Worm (Caenorhabditis elegans): Measurements from ENCODE around the gene F09F9.3.

Gene F09F9.3

ce11 chrX:4109970-4110369 is 10.9 kb downstream of the F09F9.3 start:
- no peak for TF ChIP-seq ztf-22 (GFP tag; optimal IDR thresholded peaks at IDR 0.05)
- no peak for TF ChIP-seq ZK185.1 (tag; optimal IDR thresholded peaks at IDR 0.05; ENCODE audit: poor library complexity, severe bottlenecking)
- no peak for TF ChIP-seq F33H1.4 (GFP tag; IDR thresholded peaks at IDR 0.05)
- no peak for TF ChIP-seq repo-1 (tag; optimal IDR thresholded peaks at IDR 0.05)
- TF ChIP-seq ztf-6 (GFP tag; IDR thresholded peaks at IDR 0.05) = no peak
- TF ChIP-seq K11D2.4 (GFP tag; IDR thresholded peaks at IDR 0.05) = no peak
- no peak for TF ChIP-seq dpl-1 (GFP tag; optimal IDR thresholded peaks at IDR 0.05)
- TF ChIP-seq ccch-3 (GFP tag; optimal IDR thresholded peaks at IDR 0.05) = no peak
- no peak for TF ChIP-seq Y79H2A.3 (GFP tag; conservative IDR thresholded peaks at IDR 0.05)
- TF ChIP-seq attf-6 (GFP tag; IDR thresholded peaks at IDR 0.05) = no peak
- TF ChIP-seq lir-1 (GFP tag; conservative IDR thresholded peaks at IDR 0.05) = no peak
- no peak for TF ChIP-seq ets-4 (GFP tag; optimal IDR thresholded peaks at IDR 0.05)
- no peak for TF ChIP-seq egl-44 (GFP tag; IDR thresholded peaks at IDR 0.05)
- no peak for TF ChIP-seq B0019.2 (GFP tag; conservative IDR thresholded peaks at IDR 0.05)

ce11 chrX:4106896-4107505 is 13.8 kb downstream of the F09F9.3 start, which contains the start of gene R02E4.2:
Gene R02E4.2, plus strand, starts transcription at chrX:4107455.
- TF ChIP-seq ekl-4 (GFP tag; IDR thresholded peaks at IDR 0.05) = 0 out of 2 replicates have a peak, but pooled peaks have one; percentile 26
- TF ChIP-seq lsl-1 (GFP tag; optimal IDR thresholded peaks at IDR 0.05) = no peak
- no peak for TF ChIP-seq ceh-58 (GFP tag; IDR thresholded peaks at IDR 0.05)

- TF ChIP-seq mes-4 (tag; optimal IDR thresholded peaks at IDR 0.05) = no peak
- no peak for TF ChIP-seq Y95B8A.8 (GFP tag; IDR thresholded peaks at IDR 0.05)
- no peak for TF ChIP-seq hsf-1 (GFP tag; IDR thresholded peaks at IDR 0.05)
- TF ChIP-seq pbrm-1 (GFP tag; IDR thresholded peaks at IDR 0.05) = no peak
- no peak for TF ChIP-seq F39B2.1 (GFP tag; IDR thresholded peaks at IDR 0.05)
- TF ChIP-seq hlh-12 (tag; optimal IDR thresholded peaks at IDR 0.05) = no peak
- no peak for TF ChIP-seq zfh-2 (GFP tag; conservative IDR thresholded peaks at IDR 0.05)
- no peak for TF ChIP-seq nhr-80 (tag; optimal IDR thresholded peaks at IDR 0.05)
Observed at ce11 chrX:4104435-4104834, 16.4 kb downstream of the F09F9.3 start, which contains the start of gene R02E4.1. Gene R02E4.1, minus strand, starts transcription at chrX:4104535.

DNA sequence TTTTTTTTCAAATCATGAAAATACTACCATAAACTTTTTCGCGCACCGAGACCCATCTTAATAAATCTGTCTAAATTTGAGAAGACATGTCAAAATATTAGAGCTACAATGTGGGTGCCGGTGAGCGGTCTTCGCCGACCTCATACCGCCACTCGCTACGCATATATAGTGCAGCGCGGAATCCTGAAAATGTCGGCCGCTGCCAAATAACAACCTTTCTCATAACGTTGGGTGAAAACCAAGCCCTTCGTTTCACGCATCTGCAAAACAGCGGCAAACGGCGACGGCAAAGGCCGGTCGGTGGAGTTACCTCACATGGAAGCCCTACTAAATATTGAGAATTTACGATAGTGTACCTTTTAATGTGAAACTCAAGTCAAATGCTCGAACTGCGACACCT is 17.8 kb downstream of the F09F9.3 start:
- TF ChIP-seq mcd-1 (GFP tag; IDR thresholded peaks at IDR 0.05) (no peak), nfyb-1 (GFP tag; IDR thresholded peaks at IDR 0.05) (no peak), snpc-4 (GFP tag; optimal IDR thresholded peaks at IDR 0.05) (no peak), snpc-4 (tag; optimal IDR thresholded peaks at IDR 0.05) (peak; percentile 36 to 92 (median 76)), zfh-2 (GFP tag; conservative IDR thresholded peaks at IDR 0.05) (0 out of 2 replicates have a peak, but pooled peaks have one; percentile 10), snpc-1.1 (tag; optimal IDR thresholded peaks at IDR 0.05; ENCODE audit: insufficient read depth) (peak; percentile 70)

DNA sequence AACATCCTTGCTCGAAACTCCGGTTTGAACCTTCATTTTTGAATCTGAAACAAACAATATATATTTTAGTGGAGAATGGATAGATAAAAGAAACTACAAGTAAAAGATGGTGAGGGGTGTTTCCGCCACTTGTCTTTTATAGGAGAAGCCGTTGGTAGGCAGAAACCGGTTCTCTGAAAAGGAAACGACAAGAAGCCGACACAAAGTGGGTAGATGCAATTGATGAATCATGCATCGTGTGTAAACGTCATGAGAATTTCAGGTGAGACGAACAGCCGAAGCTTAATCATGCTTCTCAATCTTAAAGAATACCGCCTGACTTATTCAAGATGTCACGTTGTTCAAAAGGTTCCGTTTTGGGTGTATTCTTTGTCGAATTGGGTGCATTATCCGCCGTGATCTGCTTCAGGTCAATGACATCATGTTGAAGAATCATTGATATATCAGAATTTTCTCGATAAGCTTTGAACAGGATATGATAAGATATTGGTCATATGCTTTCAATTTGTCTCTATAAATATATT is 18.7 kb downstream of the F09F9.3 start, which contains the start of gene R02E4.3:
Gene R02E4.3, minus strand, starts transcription at position 51 of the 524 bp plus-strand sequence.
- TF ChIP-seq ZK185.1 (tag; optimal IDR thresholded peaks at IDR 0.05; ENCODE audit: poor library complexity, severe bottlenecking) (no peak), T07F8.4 (tag; optimal IDR thresholded peaks at IDR 0.05) (no peak), K11D2.4 (GFP tag; IDR thresholded peaks at IDR 0.05) (no peak), F10E7.11 (tag; optimal IDR thresholded peaks at IDR 0.05) (no peak), lin-40 (tag; optimal IDR thresholded peaks at IDR 0.05) (no peak), chd-7 (tag; optimal IDR thresholded peaks at IDR 0.05) (no peak), C17E4.6 (GFP tag; IDR thresholded peaks at IDR 0.05) (no peak), hsf-1 (GFP tag; IDR thresholded peaks at IDR 0.05) (no peak), ceh-91 (GFP tag; IDR thresholded peaks at IDR 0.05) (no peak), efl-1 (GFP tag; optimal IDR thresholded peaks at IDR 0.05) (no peak), ceh-79 (tag; optimal IDR thresholded peaks at IDR 0.05) (no peak), B0336.3 (GFP tag; IDR thresholded peaks at IDR 0.05) (no peak)
